Worm (Caenorhabditis elegans): Measurements from ENCODE around the gene rbm-39.

ce11 chrIV:1067430-1067829, 55.0 kb downstream of the rbm-39 start, which contains the start of gene znf-782:
- TF ChIP-seq ztf-11 (tag; optimal IDR thresholded peaks at IDR 0.05): no peak
- peak; percentile 57 for TF ChIP-seq jun-1 (tag; optimal IDR thresholded peaks at IDR 0.05)
- TF ChIP-seq ama-1 (optimal IDR thresholded peaks at IDR 0.05): no peak
- peak in 1 of 3 experiments; percentile 42 for TF ChIP-seq ceh-82 (tag; optimal IDR thresholded peaks at IDR 0.05)
- TF ChIP-seq snpc-4 (tag; optimal IDR thresholded peaks at IDR 0.05): no peak
- no peak for TF ChIP-seq skn-1 (tag; optimal IDR thresholded peaks at IDR 0.05)
- TF ChIP-seq mep-1 (tag; optimal IDR thresholded peaks at IDR 0.05): no peak
- TF ChIP-seq pqm-1 (tag; optimal IDR thresholded peaks at IDR 0.05): no peak
- no peak for TF ChIP-seq nhr-11 (tag; optimal IDR thresholded peaks at IDR 0.05)
- no peak for TF ChIP-seq dpl-1 (GFP tag; optimal IDR thresholded peaks at IDR 0.05)
- no peak for TF ChIP-seq zag-1 (tag; optimal IDR thresholded peaks at IDR 0.05)
- TF ChIP-seq nhr-237 (tag; optimal IDR thresholded peaks at IDR 0.05): no peak
- no peak for TF ChIP-seq nhr-77 (tag; optimal IDR thresholded peaks at IDR 0.05)
